Worm (Caenorhabditis elegans): Measurements from ENCODE around the gene sedl-1.
"Not testable (repeated sequence)": the region's sequence is repeated elsewhere in the genome, so short reads cannot be mapped to it uniquely, and the experiment has no call there.

ce11 chrX:1403971-1404370 lies 36.1 kb downstream of the sedl-1 start, which contains the start of gene ZK402.1:
- TF ChIP-seq tbx-2, nhr-23 (tag; optimal IDR thresholded peaks at IDR 0.05): not testable (repeated sequence)
